Worm (Caenorhabditis elegans): Measurements from ENCODE around the gene ocr-4.

ocr-4 gene

ce11 chrIV:7344020-7344419 lies 11.4 kb upstream of the ocr-4 start (continued):
- TF ChIP-seq pax-3 (tag; optimal IDR thresholded peaks at IDR 0.05) = no peak
- no peak for TF ChIP-seq elt-2 (tag; optimal IDR thresholded peaks at IDR 0.05)
- TF ChIP-seq Y116A8C.19 (tag; optimal IDR thresholded peaks at IDR 0.05; ENCODE audit: borderline replicate concordance) = no peak
- no peak for TF ChIP-seq nhr-47 (tag; optimal IDR thresholded peaks at IDR 0.05)
- no peak for TF ChIP-seq sptf-1 (tag; optimal IDR thresholded peaks at IDR 0.05)
- TF ChIP-seq C16A3.4 (tag; optimal IDR thresholded peaks at IDR 0.05) = peak; percentile 6
- TF ChIP-seq lin-14 (GFP tag; optimal IDR thresholded peaks at IDR 0.05) = peak; percentile 16
- no peak for TF ChIP-seq pag-3 (tag; optimal IDR thresholded peaks at IDR 0.05; ENCODE audit: borderline replicate concordance, insufficient read depth)

- TF ChIP-seq elt-2 (tag; optimal IDR thresholded peaks at IDR 0.05) (no peak), efl-1 (optimal IDR thresholded peaks at IDR 0.05) (no peak), efl-1 (GFP tag; optimal IDR thresholded peaks at IDR 0.05 in 1 of 2) (peak in 1 of 2 experiments; percentile 57)
Observed at ce11 chrIV:7342144-7342543, 9.5 kb upstream of the ocr-4 start.

- TF ChIP-seq nhr-90 (tag; optimal IDR thresholded peaks at IDR 0.05; ENCODE audit: poor library complexity) = no peak
- TF ChIP-seq nhr-20 (tag; optimal IDR thresholded peaks at IDR 0.05) = no peak
- TF ChIP-seq nhr-76 (tag; optimal IDR thresholded peaks at IDR 0.05) = no peak
- no peak for TF ChIP-seq mep-1 (tag; optimal IDR thresholded peaks at IDR 0.05)
- TF ChIP-seq mab-9 (GFP tag; IDR thresholded peaks at IDR 0.05) = no peak
- TF ChIP-seq tbx-2 (tag; optimal IDR thresholded peaks at IDR 0.05) = no peak
- TF ChIP-seq snu-23 (GFP tag; optimal IDR thresholded peaks at IDR 0.05) = no peak
- TF ChIP-seq nhr-28 (tag; optimal IDR thresholded peaks at IDR 0.05) = no peak
- no peak for TF ChIP-seq xbp-1 (tag; optimal IDR thresholded peaks at IDR 0.05)
- TF ChIP-seq tlp-1 (tag; optimal IDR thresholded peaks at IDR 0.05) = no peak
- TF ChIP-seq vab-15 (tag; optimal IDR thresholded peaks at IDR 0.05) = no peak
- TF ChIP-seq efl-3 (GFP tag; optimal IDR thresholded peaks at IDR 0.05) = no peak
- TF ChIP-seq rnt-1 (tag; optimal IDR thresholded peaks at IDR 0.05) = no peak
Observed at ce11 chrIV:7339095-7339494, 6.5 kb upstream of the ocr-4 start.

ce11 chrIV:7338042-7338441 lies 5.4 kb upstream of the ocr-4 start:
- no peak for TF ChIP-seq isw-1 (GFP tag; IDR thresholded peaks at IDR 0.05)
- TF ChIP-seq C34B4.2 (tag; optimal IDR thresholded peaks at IDR 0.05) = no peak
- no peak for TF ChIP-seq skn-1 (tag; optimal IDR thresholded peaks at IDR 0.05)
- TF ChIP-seq ceh-88 (GFP tag; IDR thresholded peaks at IDR 0.05) = no peak
- TF ChIP-seq fos-1 (tag; optimal IDR thresholded peaks at IDR 0.05) = no peak
- TF ChIP-seq elt-3 (tag; optimal IDR thresholded peaks at IDR 0.05) = no peak

ce11 chrIV:7328918-7329317 lies 3.7 kb downstream of the ocr-4 start, which contains the start of gene sqst-2:
Gene sqst-2 (minus strand): TSS chrIV:7328975.
- TF ChIP-seq ama-1 (optimal IDR thresholded peaks at IDR 0.05) (no peak), sox-4 (tag; optimal IDR thresholded peaks at IDR 0.05) (no peak), aha-1 (tag; optimal IDR thresholded peaks at IDR 0.05) (no peak), zag-1 (tag; optimal IDR thresholded peaks at IDR 0.05) (no peak), jun-1 (tag; optimal IDR thresholded peaks at IDR 0.05) (no peak), ztf-11 (tag; optimal IDR thresholded peaks at IDR 0.05) (no peak), lin-14 (GFP tag; optimal IDR thresholded peaks at IDR 0.05) (no peak), fkh-4 (tag; optimal IDR thresholded peaks at IDR 0.05; ENCODE audit: borderline replicate concordance) (no peak), fkh-8 (tag; optimal IDR thresholded peaks at IDR 0.05) (no peak), snu-23 (GFP tag; optimal IDR thresholded peaks at IDR 0.05) (no peak), skn-1 (tag; optimal IDR thresholded peaks at IDR 0.05) (no peak), nhr-71 (tag; optimal IDR thresholded peaks at IDR 0.05) (no peak), mab-9 (GFP tag; IDR thresholded peaks at IDR 0.05) (no peak), unc-98 (GFP tag; IDR thresholded peaks at IDR 0.05) (no peak), nhr-76 (tag; optimal IDR thresholded peaks at IDR 0.05) (no peak), nhr-85 (tag) (no peak), lin-15B (tag; optimal IDR thresholded peaks at IDR 0.05) (no peak), unc-62 (GFP tag; optimal IDR thresholded peaks at IDR 0.05) (no peak), ceh-8 (GFP tag; optimal IDR thresholded peaks at IDR 0.05) (no peak)
